Fruit fly (Drosophila melanogaster) whole organism, wandering third instar larva: ENCODE data around the gene RpL8.

Experiments
- CrebA ChIP-seq: fragments of 200-800 bp; sonication (Bioruptor generic); optimal IDR thresholded peaks from 2 replicates; lab custom pipeline; 2016; ENCODE audit warnings: missing biosample characterization, mild to moderate bottlenecking, missing genetic modification characterization, borderline replicate concordance
- Dfd ChIP-seq: fragments of >200 bp; optimal IDR thresholded peaks from 2 replicates; lab custom pipeline; 2017; ENCODE audit warnings: missing biosample characterization, missing genetic modification characterization
- Dif ChIP-seq: fragments of 200-275, 200-300 bp; sonication (Bioruptor generic); optimal IDR thresholded peaks from 2 replicates; lab custom pipeline; 2018; ENCODE audit warnings: missing biosample characterization, missing genetic modification characterization; ENCODE audit not compliant: partially characterized antibody
- Jra ChIP-seq: sonication (Bioruptor generic); optimal IDR thresholded peaks from 2 replicates; lab custom pipeline; 2016; ENCODE audit warnings: missing biosample characterization, missing genetic modification characterization
- Mio ChIP-seq: sonication (Bioruptor generic); optimal IDR thresholded peaks from 2 replicates; lab custom pipeline; 2016; ENCODE audit warnings: missing biosample characterization, missing genetic modification characterization
- Myc ChIP-seq: fragments of >200 bp; optimal IDR thresholded peaks from 2 replicates; lab custom pipeline; 2017
- N ChIP-seq: fragments of >200 bp; optimal IDR thresholded peaks from 2 replicates; lab custom pipeline; 2018; ENCODE audit warnings: missing biosample characterization, missing external identifiers, missing genetic modification characterization
- Rel ChIP-seq, 2 experiments: fragments of 200-800 bp; sonication (Bioruptor generic) in 1 of 2; optimal IDR thresholded peaks; 2 replicates in 1 of 2; 3 replicates in 1 of 2; lab custom pipeline; 2016 to 2019; ENCODE audit warnings: mild to moderate bottlenecking in 2 of 2, missing biosample characterization in 2 of 2, missing genetic modification characterization in 2 of 2, moderate library complexity in 1 of 2
- Vsx2 ChIP-seq: fragments of 200-300, 225-300 bp; sonication (Bioruptor generic); optimal IDR thresholded peaks from 2 replicates; lab custom pipeline; 2018; ENCODE audit warnings: missing biosample characterization, missing genetic modification characterization; ENCODE audit not compliant: partially characterized antibody
- brk ChIP-seq: fragments of 200-800 bp; sonication (Bioruptor generic); optimal IDR thresholded peaks from 2 replicates; lab custom pipeline; 2016; ENCODE audit warnings: missing biosample characterization, mild to moderate bottlenecking, missing genetic modification characterization
- dl ChIP-seq, 2 experiments: fragments of 175-275, 200-275 bp in 1 of 2; fragments of 200-275 bp in 1 of 2; sonication (Bioruptor generic); optimal IDR thresholded peaks; lab custom pipeline; 2018; ENCODE audit warnings: mild to moderate bottlenecking in 2 of 2, missing biosample characterization in 2 of 2, missing genetic modification characterization in 2 of 2, moderate library complexity in 2 of 2; ENCODE audit not compliant: partially characterized antibody in 2 of 2, insufficient read depth in 1 of 2
- dmrt93B ChIP-seq: fragments of 200-800 bp; sonication (Bioruptor generic); optimal IDR thresholded peaks from 2 replicates; lab custom pipeline; 2018; ENCODE audit warnings: missing biosample characterization, mild to moderate bottlenecking, missing genetic modification characterization
- dsf ChIP-seq: sonication (Bioruptor generic); optimal IDR thresholded peaks from 2 replicates; lab custom pipeline; 2016; ENCODE audit warnings: missing biosample characterization, missing genetic modification characterization, borderline replicate concordance
- foxo ChIP-seq, 2 experiments: fragments of 200-800 bp; sonication (Bioruptor generic); optimal IDR thresholded peaks; 2 replicates in 1 of 2; 3 replicates in 1 of 2; lab custom pipeline; 2016 to 2017; ENCODE audit warnings: missing biosample characterization in 2 of 2, missing genetic modification characterization in 2 of 2
- h ChIP-seq: fragments of 200-800 bp; sonication (Bioruptor generic); optimal IDR thresholded peaks from 3 replicates; lab custom pipeline; 2016; ENCODE audit warnings: missing biosample characterization, mild to moderate bottlenecking, missing genetic modification characterization
- jim ChIP-seq: fragments of 175-275, 200-325 bp; sonication (Bioruptor generic); optimal IDR thresholded peaks from 2 replicates; lab custom pipeline; 2016; ENCODE audit warnings: missing biosample characterization, mild to moderate bottlenecking, missing genetic modification characterization
- pan ChIP-seq: fragments of >200 bp; optimal IDR thresholded peaks from 2 replicates; lab custom pipeline; 2017
- rgr ChIP-seq: fragments of 200-800 bp; sonication (Bioruptor generic); optimal IDR thresholded peaks from 3 replicates; lab custom pipeline; 2016; ENCODE audit warnings: missing biosample characterization, mild to moderate bottlenecking, missing genetic modification characterization
- sage ChIP-seq: fragments of 200-800 bp; sonication (Bioruptor generic); optimal IDR thresholded peaks from 2 replicates; lab custom pipeline; 2016; ENCODE audit warnings: missing biosample characterization, mild to moderate bottlenecking, missing genetic modification characterization
- usp ChIP-seq: fragments of >200 bp; optimal IDR thresholded peaks from 2 replicates; lab custom pipeline; 2017; ENCODE audit warnings: missing biosample characterization, missing genetic modification characterization

RpL8 gene

dm6 chr3L:2634929-2635799, 47.9 kb downstream of the RpL8 start (continued):
- peak; percentile 16 for TF ChIP-seq Mio
- TF ChIP-seq dmrt93B (GFP tag; lab: Kevin White, UChicago) = peak; percentile 83
- TF ChIP-seq h = peak; percentile 88
- no peak for TF ChIP-seq Vsx2 (GFP tag; lab: Kevin White, UChicago)
- TF ChIP-seq usp (GFP tag; lab: Kevin White, UChicago) = no peak
- no peak for TF ChIP-seq CrebA (GFP tag; lab: Kevin White, UChicago)
- TF ChIP-seq Rel (GFP tag; optimal IDR thresholded peaks at IDR 0.05; lab: Kevin White, UChicago) = peak; percentile 68
- peak; percentile 11 for TF ChIP-seq Rel (tag; optimal IDR thresholded peaks at IDR 0.05; lab: Kevin White, UChicago)
- TF ChIP-seq rgr = peak; percentile 93
- TF ChIP-seq Jra (GFP tag; lab: Kevin White, UChicago) = peak; percentile 26
- peak; percentile 40 for TF ChIP-seq brk (GFP tag; lab: Kevin White, UChicago)
- TF ChIP-seq pan (lab: Kevin White, UChicago) = no peak
- peak; percentile 72 for TF ChIP-seq Dif
- TF ChIP-seq Dfd = no peak
- no peak for TF ChIP-seq jim (GFP tag; lab: Kevin White, UChicago)
- TF ChIP-seq, all 38 proteins: peak for 25

- TF ChIP-seq Mio (no peak), sage (GFP tag; lab: Kevin White, UChicago) (peak; percentile 41), dl (GFP tag; optimal IDR thresholded peaks at IDR 0.05; lab: Kevin White, UChicago; ENCODE audit: insufficient read depth in 1 of 2, partially characterized antibody in 2 of 2) (no peak), h (peak; percentile 4), dsf (GFP tag; lab: Kevin White, UChicago) (no peak), foxo (GFP tag; optimal IDR thresholded peaks at IDR 0.05; lab: Kevin White, UChicago) (peak in 1 of 2 experiments; percentile 30), jim (GFP tag; lab: Kevin White, UChicago) (peak; percentile 87), N (peak; percentile 60), Myc (lab: Kevin White, UChicago) (no peak), rgr (peak; percentile 37)
- TF ChIP-seq, all 38 proteins: peak for 6
Measured at dm6 chr3L:2636023-2636968, 49.0 kb downstream of the RpL8 start.
